Worm (Caenorhabditis elegans) whole organism, young adult: ENCODE results near the gene hizr-1.

Experiments used
- B0019.2 ChIP-seq: fragments of 200-800 bp; sonication (Bioruptor generic); conservative IDR thresholded peaks from 2 replicates; pipeline ENCODE4 v1.3.6; 2022; ENCODE audit warnings: missing genetic modification reagents, missing genetic modification characterization, missing compliant biosample characterization
- B0261.1 ChIP-seq: sonication (generic microtip); optimal IDR thresholded peaks from 2 replicates; lab custom pipeline; 2016; ENCODE audit warnings: mild to moderate bottlenecking, missing genetic modification characterization, moderate library complexity, missing compliant biosample characterization
- C06A6.2 ChIP-seq: fragments of 200-800 bp; sonication (Bioruptor generic); conservative IDR thresholded peaks from 2 replicates; pipeline ENCODE4 v1.3.6; 2022; ENCODE audit warnings: missing genetic modification characterization, missing compliant biosample characterization
- F23B12.7 ChIP-seq: sonication (generic microtip); optimal IDR thresholded peaks from 2 replicates; lab custom pipeline; 2017; ENCODE audit warnings: missing genetic modification characterization, mild to moderate bottlenecking, missing compliant biosample characterization, antibody characterized with exemption, moderate library complexity; ENCODE audit not compliant: insufficient read depth
- F37B4.10 ChIP-seq: fragments of 200-800 bp; sonication (Bioruptor generic); IDR thresholded peaks from 2 replicates; pipeline ENCODE4 v1.3.6; 2022; ENCODE audit warnings: missing genetic modification characterization, missing compliant biosample characterization
- F49E8.2 ChIP-seq: sonication (generic microtip); optimal IDR thresholded peaks from 3 replicates; lab custom pipeline; 2017; ENCODE audit warnings: missing genetic modification characterization, mild to moderate bottlenecking, missing compliant biosample characterization, antibody characterized with exemption, moderate library complexity; ENCODE audit not compliant: insufficient read depth
- F57A8.1 ChIP-seq: fragments of 200-800 bp; sonication (Bioruptor generic); optimal IDR thresholded peaks from 2 replicates; lab custom pipeline; 2018; ENCODE audit warnings: mild to moderate bottlenecking, missing genetic modification characterization, moderate library complexity, missing compliant biosample characterization
- K11D2.4 ChIP-seq: fragments of 200-800 bp; sonication (Bioruptor generic); IDR thresholded peaks from 2 replicates; pipeline ENCODE4 v1.3.6; 2022; ENCODE audit warnings: missing genetic modification reagents, missing genetic modification characterization, missing compliant biosample characterization
- T26A5.8 ChIP-seq: sonication (generic microtip); optimal IDR thresholded peaks from 2 replicates; lab custom pipeline; 2016; ENCODE audit warnings: missing genetic modification characterization, missing compliant biosample characterization
- Y56A3A.18 ChIP-seq: fragments of 200-800 bp; sonication (Bioruptor generic); IDR thresholded peaks from 2 replicates; pipeline ENCODE4 v1.3.6; 2022; ENCODE audit warnings: missing genetic modification reagents, missing genetic modification characterization, missing compliant biosample characterization
- Y79H2A.3 ChIP-seq: fragments of 200-800 bp; sonication (Bioruptor generic); conservative IDR thresholded peaks from 2 replicates; pipeline ENCODE4 v1.3.6; 2022; ENCODE audit warnings: missing genetic modification reagents, missing genetic modification characterization, missing compliant biosample characterization
- aptf-2 ChIP-seq: fragments of 200-800 bp; sonication (Bioruptor generic); conservative IDR thresholded peaks from 2 replicates; pipeline ENCODE4 v1.3.6; 2022; ENCODE audit warnings: missing genetic modification reagents, missing genetic modification characterization, missing compliant biosample characterization
- atf-7 ChIP-seq: sonication (generic microtip); optimal IDR thresholded peaks from 2 replicates; lab custom pipeline; 2017; ENCODE audit warnings: mild to moderate bottlenecking, missing genetic modification characterization, missing compliant biosample characterization
- attf-3 ChIP-seq: fragments of 200-800 bp; sonication (Bioruptor generic); conservative IDR thresholded peaks from 2 replicates; pipeline ENCODE4 v1.3.6; 2022; ENCODE audit warnings: missing genetic modification reagents, missing genetic modification characterization, missing compliant biosample characterization
- attf-6 ChIP-seq: fragments of 200-800 bp; sonication (Bioruptor generic); IDR thresholded peaks from 2 replicates; pipeline ENCODE4 v1.3.6; 2022; ENCODE audit warnings: missing genetic modification reagents, missing genetic modification characterization, missing compliant biosample characterization
- bed-1 ChIP-seq: fragments of 200-800 bp; sonication (Bioruptor generic); IDR thresholded peaks from 2 replicates; pipeline ENCODE4 v1.3.6; 2022; ENCODE audit warnings: missing genetic modification reagents, missing genetic modification characterization, missing compliant biosample characterization
- bed-2 ChIP-seq: fragments of 200-800 bp; sonication (Bioruptor generic); IDR thresholded peaks from 2 replicates; pipeline ENCODE4 v1.3.6; 2022; ENCODE audit warnings: missing genetic modification reagents, missing genetic modification characterization, missing compliant biosample characterization
- dox-1 ChIP-seq: fragments of 200-800 bp; sonication (Bioruptor generic); IDR thresholded peaks from 2 replicates; pipeline ENCODE4 v1.3.6; 2022; ENCODE audit warnings: missing genetic modification reagents, missing genetic modification characterization, missing compliant biosample characterization
- efl-1 ChIP-seq: fragments of 150-350 bp; optimal IDR thresholded peaks from 2 replicates; lab custom pipeline; 2014; ENCODE audit warnings: missing biosample characterization, missing genetic modification reagents, missing genetic modification characterization
- fkh-3 ChIP-seq: sonication (generic microtip); optimal IDR thresholded peaks from 2 replicates; lab custom pipeline; 2016; ENCODE audit warnings: mild to moderate bottlenecking, missing genetic modification characterization, missing compliant biosample characterization
- gei-17 ChIP-seq: fragments of 200-800 bp; sonication (Bioruptor generic); optimal IDR thresholded peaks from 2 replicates; lab custom pipeline; 2018; ENCODE audit warnings: mild to moderate bottlenecking, missing genetic modification characterization, missing compliant biosample characterization
- him-1 ChIP-seq: sonication (generic microtip); optimal IDR thresholded peaks from 2 replicates; lab custom pipeline; 2016; ENCODE audit warnings: missing genotype, missing genetic modification reagents, missing genetic modification characterization, missing compliant biosample characterization
- hlh-26 ChIP-seq: fragments of 200-800 bp; sonication (Bioruptor generic); conservative IDR thresholded peaks from 2 replicates; pipeline ENCODE4 v1.3.6; 2022; ENCODE audit warnings: missing genetic modification reagents, missing genetic modification characterization, missing compliant biosample characterization
- hmg-1.2 ChIP-seq: fragments of 200-800 bp; sonication (Bioruptor generic); IDR thresholded peaks from 2 replicates; pipeline ENCODE4 v1.3.6; 2022; ENCODE audit warnings: missing genetic modification reagents, missing genetic modification characterization, missing compliant biosample characterization
- hsf-1 ChIP-seq: fragments of 200-800 bp; sonication (Bioruptor generic); IDR thresholded peaks from 2 replicates; pipeline ENCODE4 v1.3.6; 2022; ENCODE audit warnings: missing genetic modification reagents, missing genetic modification characterization, missing compliant biosample characterization
- let-607 ChIP-seq, 2 experiments: fragments of 200-800 bp in 1 of 2; sonication (Bioruptor generic) in 1 of 2; sonication (generic microtip) in 1 of 2; optimal IDR thresholded peaks; 2 replicates each; lab custom pipeline; 2016 to 2018; ENCODE audit warnings: mild to moderate bottlenecking in 2 of 2, missing compliant biosample characterization in 2 of 2, missing genetic modification characterization in 2 of 2, moderate library complexity in 2 of 2, missing genotype in 1 of 2
- lir-1 ChIP-seq: fragments of 200-800 bp; sonication (Bioruptor generic); conservative IDR thresholded peaks from 2 replicates; pipeline ENCODE4 v1.3.6; 2022; ENCODE audit warnings: missing genetic modification reagents, missing genetic modification characterization, missing compliant biosample characterization
- madf-3 ChIP-seq: fragments of 200-800 bp; sonication (Bioruptor generic); IDR thresholded peaks from 2 replicates; pipeline ENCODE4 v1.3.6; 2022; ENCODE audit warnings: missing genetic modification reagents, missing genetic modification characterization, missing compliant biosample characterization
- madf-8 ChIP-seq: fragments of 200-800 bp; sonication (Bioruptor generic); conservative IDR thresholded peaks from 2 replicates; pipeline ENCODE4 v1.3.6; 2022; ENCODE audit warnings: missing genetic modification reagents, missing genetic modification characterization, missing compliant biosample characterization
- nhr-80 ChIP-seq: sonication (generic microtip); optimal IDR thresholded peaks from 2 replicates; lab custom pipeline; 2016; ENCODE audit warnings: missing genetic modification characterization, missing compliant biosample characterization
- pha-4 ChIP-seq: fragments of 150-350 bp; sonication (generic microtip); optimal IDR thresholded peaks from 2 replicates; lab custom pipeline; 2014; ENCODE audit warnings: missing biosample characterization, missing genetic modification reagents, missing genetic modification characterization
- sea-2 ChIP-seq: fragments of 200-800 bp; sonication (Bioruptor generic); IDR thresholded peaks from 2 replicates; pipeline ENCODE4 v1.3.6; 2022; ENCODE audit warnings: missing genetic modification characterization, missing compliant biosample characterization
- snpc-1.3 ChIP-seq: sonication (generic microtip); optimal IDR thresholded peaks from 2 replicates; lab custom pipeline; 2017; ENCODE audit warnings: missing genetic modification characterization, mild to moderate bottlenecking, missing compliant biosample characterization, antibody characterized with exemption, moderate library complexity, missing genotype, missing genetic modification reagents; ENCODE audit not compliant: insufficient read depth
- snpc-4 ChIP-seq, 5 experiments: fragments of 150-350 bp in 1 of 5; sonication (generic microtip) in 4 of 5; optimal IDR thresholded peaks; 2 replicates each; lab custom pipeline; 2014 to 2018; ENCODE audit warnings: missing genetic modification characterization in 5 of 5, missing biosample characterization in 3 of 5, antibody characterized with exemption in 2 of 5, mild to moderate bottlenecking in 2 of 5, missing compliant biosample characterization in 2 of 5, missing genotype in 2 of 5, moderate library complexity in 2 of 5, missing genetic modification reagents in 1 of 5
- tbp1 ChIP-seq: fragments of 200-800 bp; sonication (Bioruptor generic); optimal IDR thresholded peaks from 2 replicates; lab custom pipeline; 2018; ENCODE audit warnings: mild to moderate bottlenecking, missing genetic modification characterization, missing compliant biosample characterization
- tlf-1 ChIP-seq: fragments of 200-800 bp; sonication (Bioruptor generic); optimal IDR thresholded peaks from 2 replicates; lab custom pipeline; 2018; ENCODE audit warnings: mild to moderate bottlenecking, missing genetic modification characterization, missing compliant biosample characterization
- unc-62 ChIP-seq: fragments of 150-350 bp; optimal IDR thresholded peaks from 2 replicates; lab custom pipeline; 2014; ENCODE audit warnings: missing biosample characterization, missing genetic modification reagents, missing genetic modification characterization
- zfh-2 ChIP-seq: fragments of 200-800 bp; sonication (Bioruptor generic); conservative IDR thresholded peaks from 2 replicates; pipeline ENCODE4 v1.3.6; 2022; ENCODE audit warnings: missing genetic modification reagents, missing genetic modification characterization, missing compliant biosample characterization
- ztf-28 ChIP-seq: fragments of 200-800 bp; sonication (Bioruptor generic); IDR thresholded peaks from 2 replicates; pipeline ENCODE4 v1.3.6; 2022; ENCODE audit warnings: missing genetic modification reagents, missing genetic modification characterization, missing compliant biosample characterization

Gene hizr-1

ce11 chrX:11289925-11290324, 28.2 kb upstream of the hizr-1 start (continued):
- TF ChIP-seq Y56A3A.18 (GFP tag; lab: Robert Waterston, UW) (no peak), nhr-80 (tag; lab: Kevin White, UChicago) (no peak)

ce11 chrX:11290528-11290927, 27.6 kb upstream of the hizr-1 start:
- no peak for TF ChIP-seq hsf-1
- no peak for TF ChIP-seq F57A8.1 (GFP tag; lab: Kevin White, UChicago)
- no peak for TF ChIP-seq hlh-26 (GFP tag; lab: Robert Waterston, UW)
- no peak for TF ChIP-seq T26A5.8
- no peak for TF ChIP-seq bed-1
- no peak for TF ChIP-seq madf-8 (GFP tag; lab: Robert Waterston, UW)
- TF ChIP-seq attf-6 (GFP tag; lab: Robert Waterston, UW): no peak
- TF ChIP-seq tlf-1 (GFP tag; lab: Kevin White, UChicago): no peak
- no peak for TF ChIP-seq aptf-2
- no peak for TF ChIP-seq Y56A3A.18 (GFP tag; lab: Robert Waterston, UW)
- no peak for TF ChIP-seq snpc-1.3 (tag; lab: Kevin White, UChicago)
- TF ChIP-seq C06A6.2 (GFP tag; lab: Robert Waterston, UW): no peak
- TF ChIP-seq Y79H2A.3: no peak
- no peak for TF ChIP-seq attf-3 (GFP tag; lab: Robert Waterston, UW)

ce11 chrX:11296683-11297365, 21.3 kb upstream of the hizr-1 start, which contains the start of gene inx-2:
inx-2 (minus strand) TSS chrX:11296733.
- TF ChIP-seq atf-7 (no peak), K11D2.4 (GFP tag; lab: Robert Waterston, UW) (0 out of 2 replicates have a peak, but pooled peaks have one; percentile 15), dox-1 (GFP tag; lab: Robert Waterston, UW) (no peak), let-607 (tag; optimal IDR thresholded peaks at IDR 0.05; lab: Kevin White, UChicago) (no peak), hmg-1.2 (GFP tag; lab: Robert Waterston, UW) (peak; percentile 21; the same call in 1 of the 2 replicates), pha-4 (no peak), F49E8.2 (tag; lab: Kevin White, UChicago) (no peak), efl-1 (no peak), lir-1 (GFP tag; lab: Robert Waterston, UW) (no peak), B0019.2 (GFP tag; lab: Robert Waterston, UW) (no peak), hsf-1 (no peak), fkh-3 (tag; lab: Kevin White, UChicago) (no peak), ztf-28 (GFP tag; lab: Robert Waterston, UW) (no peak), sea-2 (no peak), snpc-4 (GFP tag; optimal IDR thresholded peaks at IDR 0.05; lab: Kevin White, UChicago) (no peak), snpc-4 (tag; optimal IDR thresholded peaks at IDR 0.05; lab: Kevin White, UChicago) (no peak), zfh-2 (GFP tag; lab: Robert Waterston, UW) (peak; percentile 58; the same call in 1 of the 2 replicates), unc-62 (no peak), F37B4.10 (GFP tag; lab: Robert Waterston, UW) (0 out of 2 replicates have a peak, but pooled peaks have one; percentile 28), B0261.1 (tag; lab: Kevin White, UChicago) (no peak), bed-2 (GFP tag; lab: Robert Waterston, UW) (no peak), madf-3 (GFP tag; lab: Robert Waterston, UW) (0 out of 2 replicates have a peak, but pooled peaks have one; percentile 24), F23B12.7 (tag; lab: Kevin White, UChicago) (no peak), madf-8 (GFP tag; lab: Robert Waterston, UW) (no peak), tbp1 (GFP tag; lab: Kevin White, UChicago) (no peak), gei-17 (GFP tag; lab: Kevin White, UChicago) (no peak), him-1 (no peak)
- TF ChIP-seq, all 124 proteins: peak for 5
